Worm (Caenorhabditis elegans) whole organism, L2 larva: ENCODE data around the gene mrpl-55.
A peak's percentile ranks its signal among the peaks of the same experiment; 100 is the strongest.

Experiments used
- C34F6.9 ChIP-seq: fragments of 150-350 bp; optimal IDR thresholded peaks from 2 replicates; lab custom pipeline; 2014; ENCODE audit warnings: missing biosample characterization, missing genetic modification characterization
- F13H6.1 ChIP-seq: sonication (generic microtip); optimal IDR thresholded peaks from 2 replicates; lab custom pipeline; 2016; ENCODE audit warnings: missing genetic modification characterization, missing compliant biosample characterization
- R02D3.7 ChIP-seq: fragments of 150-350 bp; optimal IDR thresholded peaks from 2 replicates; lab custom pipeline; 2014; ENCODE audit warnings: missing biosample characterization, missing genetic modification characterization
- Y55F3AM.14 ChIP-seq: fragments of 200-800 bp; sonication (Bioruptor generic); optimal IDR thresholded peaks from 2 replicates; lab custom pipeline; 2018; ENCODE audit warnings: mild to moderate bottlenecking, missing genetic modification characterization, missing compliant biosample characterization
- ZK546.5 ChIP-seq: sonication (generic microtip); optimal IDR thresholded peaks from 2 replicates; lab custom pipeline; 2017; ENCODE audit warnings: missing biosample characterization, missing genetic modification characterization
- alr-1 ChIP-seq: fragments of 150-350 bp; optimal IDR thresholded peaks from 2 replicates; lab custom pipeline; 2014; ENCODE audit warnings: missing biosample characterization, missing genetic modification characterization
- aly-2 ChIP-seq: fragments of 150-350 bp; optimal IDR thresholded peaks from 2 replicates; lab custom pipeline; 2014; ENCODE audit warnings: missing biosample characterization, missing genetic modification characterization
- ama-1 ChIP-seq: fragments of 150-350 bp; optimal IDR thresholded peaks from 2 replicates; lab custom pipeline; 2018; ENCODE audit warnings: inconsistent platforms
- blmp-1 ChIP-seq: sonication (generic microtip); optimal IDR thresholded peaks from 2 replicates; lab custom pipeline; 2017; ENCODE audit warnings: missing genetic modification characterization, mild to moderate bottlenecking, missing compliant biosample characterization, antibody characterized with exemption, moderate library complexity; ENCODE audit not compliant: insufficient read depth
- ceh-16 ChIP-seq: fragments of 150-350 bp; optimal IDR thresholded peaks from 2 replicates; lab custom pipeline; 2014; ENCODE audit warnings: missing biosample characterization, missing genetic modification characterization
- ceh-82 ChIP-seq: fragments of 150-350 bp; optimal IDR thresholded peaks from 2 replicates; lab custom pipeline; 2014; ENCODE audit warnings: missing biosample characterization, missing genetic modification characterization
- crh-2 ChIP-seq: sonication (generic microtip); optimal IDR thresholded peaks from 2 replicates; lab custom pipeline; 2017; ENCODE audit warnings: missing biosample characterization, missing genetic modification characterization
- dmd-4 ChIP-seq: sonication (generic microtip); optimal IDR thresholded peaks from 2 replicates; lab custom pipeline; 2017; ENCODE audit warnings: missing biosample characterization, missing genetic modification characterization
- egl-27 ChIP-seq: sonication (generic microtip); optimal IDR thresholded peaks from 3 replicates; lab custom pipeline; 2017; ENCODE audit warnings: missing biosample characterization, missing genetic modification reagents, missing genetic modification characterization
- elt-1 ChIP-seq: fragments of 150-350 bp; optimal IDR thresholded peaks from 2 replicates; lab custom pipeline; 2014; ENCODE audit warnings: missing biosample characterization, missing genetic modification characterization
- elt-3 ChIP-seq: sonication (generic microtip); optimal IDR thresholded peaks from 2 replicates; lab custom pipeline; 2017; ENCODE audit warnings: missing biosample characterization, missing genetic modification characterization
- fos-1 ChIP-seq: fragments of 150-350 bp; optimal IDR thresholded peaks from 2 replicates; lab custom pipeline; 2014; ENCODE audit warnings: missing biosample characterization, missing genetic modification characterization
- gmeb-1 ChIP-seq: fragments of 150-350 bp; optimal IDR thresholded peaks from 2 replicates; lab custom pipeline; 2014; ENCODE audit warnings: missing biosample characterization, missing genetic modification characterization
- lin-11 ChIP-seq: fragments of 150-350 bp; sonication (generic microtip); optimal IDR thresholded peaks from 2 replicates; lab custom pipeline; 2014; ENCODE audit warnings: missing biosample characterization, missing genetic modification characterization, inconsistent platforms, mixed read lengths
- lin-13 ChIP-seq: fragments of 150-350 bp; optimal IDR thresholded peaks from 2 replicates; lab custom pipeline; 2014; ENCODE audit warnings: missing biosample characterization, missing genetic modification reagents, missing genetic modification characterization
- lin-39 ChIP-seq: fragments of 150-350 bp; optimal IDR thresholded peaks from 2 replicates; lab custom pipeline; 2014; ENCODE audit warnings: missing biosample characterization, missing genetic modification reagents, missing genetic modification characterization
- lsy-2 ChIP-seq, 2 experiments: fragments of 150-350 bp in 1 of 2; sonication (generic microtip) in 1 of 2; optimal IDR thresholded peaks; 2 replicates each; lab custom pipeline; 2014 to 2017; ENCODE audit warnings: missing biosample characterization in 2 of 2, missing genetic modification characterization in 2 of 2
- mab-5 ChIP-seq: fragments of 150-350 bp; optimal IDR thresholded peaks from 2 replicates; lab custom pipeline; 2014; ENCODE audit warnings: missing biosample characterization, missing genetic modification characterization
- mbf-1 ChIP-seq: sonication (generic microtip); optimal IDR thresholded peaks from 2 replicates; lab custom pipeline; 2017; ENCODE audit warnings: missing biosample characterization, missing genetic modification characterization
- mdl-1 ChIP-seq, 2 experiments: fragments of 150-350 bp in 1 of 2; sonication (generic microtip) in 1 of 2; optimal IDR thresholded peaks; 2 replicates each; lab custom pipeline; 2017; ENCODE audit warnings: missing biosample characterization in 2 of 2, missing genetic modification characterization in 2 of 2
- nhr-10 ChIP-seq: sonication (generic microtip); optimal IDR thresholded peaks from 2 replicates; lab custom pipeline; 2017; ENCODE audit warnings: missing biosample characterization, missing genetic modification characterization
- nhr-11 ChIP-seq: fragments of 150-350 bp; optimal IDR thresholded peaks from 2 replicates; lab custom pipeline; 2014; ENCODE audit warnings: missing biosample characterization, missing genetic modification characterization
- nhr-12 ChIP-seq: fragments of 150-350 bp; optimal IDR thresholded peaks from 2 replicates; lab custom pipeline; 2014; ENCODE audit warnings: missing biosample characterization, missing genetic modification characterization
- nhr-129 ChIP-seq: fragments of 150-350 bp; optimal IDR thresholded peaks from 2 replicates; lab custom pipeline; 2014; ENCODE audit warnings: missing biosample characterization, missing genetic modification characterization
- nhr-21 ChIP-seq: fragments of 150-350 bp; optimal IDR thresholded peaks from 2 replicates; lab custom pipeline; 2014; ENCODE audit warnings: missing biosample characterization, missing genetic modification characterization
- nhr-23 ChIP-seq: fragments of 150-350 bp; optimal IDR thresholded peaks from 2 replicates; lab custom pipeline; 2014; ENCODE audit warnings: missing biosample characterization, missing genetic modification reagents, missing genetic modification characterization
- nhr-237 ChIP-seq: fragments of 150-350 bp; optimal IDR thresholded peaks from 2 replicates; lab custom pipeline; 2014; ENCODE audit warnings: missing biosample characterization, missing genetic modification characterization
- nhr-25 ChIP-seq: fragments of 150-350 bp; sonication (generic microtip); optimal IDR thresholded peaks from 3 replicates; lab custom pipeline; 2014; ENCODE audit warnings: missing biosample characterization, missing genetic modification characterization
- nhr-6 ChIP-seq: fragments of 150-350 bp; optimal IDR thresholded peaks from 2 replicates; lab custom pipeline; 2014; ENCODE audit warnings: missing biosample characterization, missing genetic modification characterization
- nhr-77 ChIP-seq: fragments of 150-350 bp; optimal IDR thresholded peaks from 2 replicates; lab custom pipeline; 2014; ENCODE audit warnings: missing biosample characterization, missing genetic modification characterization
- peb-1 ChIP-seq: fragments of 150-350 bp; optimal IDR thresholded peaks from 2 replicates; lab custom pipeline; 2014; ENCODE audit warnings: missing biosample characterization, missing genetic modification characterization
- sem-4 ChIP-seq: fragments of 150-350 bp; optimal IDR thresholded peaks from 2 replicates; lab custom pipeline; 2014; ENCODE audit warnings: missing biosample characterization, missing genetic modification reagents, missing genetic modification characterization
- skn-1 ChIP-seq: sonication (generic microtip); optimal IDR thresholded peaks from 2 replicates; lab custom pipeline; 2017; ENCODE audit warnings: missing biosample characterization, missing genetic modification characterization
- sma-3 ChIP-seq: sonication (generic microtip); optimal IDR thresholded peaks from 2 replicates; lab custom pipeline; 2016; ENCODE audit warnings: missing genetic modification reagents, missing genetic modification characterization, missing compliant biosample characterization
- sma-9 ChIP-seq, 2 experiments: fragments of 150-350 bp in 1 of 2; sonication (generic microtip) in 1 of 2; optimal IDR thresholded peaks; 2 replicates each; lab custom pipeline; 2014 to 2016; ENCODE audit warnings: missing genetic modification characterization in 2 of 2, mild to moderate bottlenecking in 1 of 2, missing biosample characterization in 1 of 2, missing compliant biosample characterization in 1 of 2, missing genetic modification reagents in 1 of 2, moderate library complexity in 1 of 2
- snpc-4 ChIP-seq: fragments of 150-350 bp; optimal IDR thresholded peaks from 2 replicates; lab custom pipeline; 2014; ENCODE audit warnings: missing biosample characterization, missing genetic modification characterization
- unc-39 ChIP-seq: fragments of 150-350 bp; optimal IDR thresholded peaks from 2 replicates; lab custom pipeline; 2014; ENCODE audit warnings: missing biosample characterization, missing genetic modification characterization
- unc-55 ChIP-seq: fragments of 150-350 bp; sonication (generic microtip); optimal IDR thresholded peaks from 3 replicates; lab custom pipeline; 2014; ENCODE audit warnings: missing biosample characterization, missing genetic modification reagents, missing genetic modification characterization
- unc-62 ChIP-seq: fragments of 150-350 bp; optimal IDR thresholded peaks from 2 replicates; lab custom pipeline; 2014; ENCODE audit warnings: missing biosample characterization, missing genetic modification reagents, missing genetic modification characterization
- zag-1 ChIP-seq: fragments of 150-350 bp; optimal IDR thresholded peaks from 2 replicates; lab custom pipeline; 2014; ENCODE audit warnings: missing biosample characterization, missing genetic modification characterization
- ztf-1 ChIP-seq: fragments of 200-800 bp; sonication (Bioruptor generic); conservative IDR thresholded peaks from 2 replicates; pipeline ENCODE4 v1.3.6; 2022; ENCODE audit warnings: missing genetic modification characterization, missing compliant biosample characterization
- ztf-11 ChIP-seq: sonication (generic microtip); optimal IDR thresholded peaks from 2 replicates; lab custom pipeline; 2017; ENCODE audit warnings: missing biosample characterization, missing genetic modification characterization
- ztf-4 ChIP-seq: fragments of 150-350 bp; optimal IDR thresholded peaks from 2 replicates; lab custom pipeline; 2014; ENCODE audit warnings: missing biosample characterization, missing genetic modification characterization

Gene mrpl-55

DNA sequence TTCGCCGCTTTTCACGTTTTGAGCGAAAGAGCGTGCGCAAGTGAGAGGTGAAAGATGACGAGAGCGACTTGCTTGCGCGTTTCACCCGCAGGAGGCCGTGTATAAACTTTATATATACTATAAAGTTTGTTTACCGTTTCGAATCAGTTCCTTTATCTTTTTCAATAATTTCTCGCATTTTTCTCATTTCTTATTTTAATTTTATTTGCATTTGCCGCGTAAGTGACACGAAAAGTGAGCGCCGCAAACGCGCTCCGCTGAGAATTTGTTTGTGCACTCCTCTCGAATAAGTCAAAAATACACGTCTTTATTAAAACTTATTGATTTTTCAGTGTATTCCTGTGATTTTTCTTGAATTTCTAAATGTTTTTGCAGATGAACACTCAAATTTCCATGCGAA lies at the start of gene mrpl-55:
TSS of gene mrpl-55 (plus strand) at position 364 of the 400 bp plus-strand sequence.
- peak; percentile 77 for TF ChIP-seq ztf-4 (tag; lab: Kevin White, UChicago)
- TF ChIP-seq snpc-4: peak; percentile 81
- peak; percentile 35 for TF ChIP-seq R02D3.7 (tag; lab: Kevin White, UChicago)
- TF ChIP-seq skn-1 (tag; lab: Kevin White, UChicago): no peak
- TF ChIP-seq F13H6.1 (tag; lab: Kevin White, UChicago): peak; percentile 73
- peak; percentile 93 for TF ChIP-seq C34F6.9 (tag; lab: Kevin White, UChicago)
- TF ChIP-seq crh-2 (tag; lab: Kevin White, UChicago): peak; percentile 95
- TF ChIP-seq nhr-11 (tag; lab: Kevin White, UChicago): no peak
- TF ChIP-seq gmeb-1: peak; percentile 96
- TF ChIP-seq Y55F3AM.14 (GFP tag; lab: Kevin White, UChicago): no peak
- no peak for TF ChIP-seq dmd-4
- TF ChIP-seq peb-1 (tag; lab: Kevin White, UChicago): no peak
- no peak for TF ChIP-seq lin-39 (tag; lab: Kevin White, UChicago)
- TF ChIP-seq unc-62 (GFP tag; lab: Kevin White, UChicago): no peak
- no peak for TF ChIP-seq ceh-82 (tag; lab: Kevin White, UChicago)
- peak; percentile 81 for TF ChIP-seq fos-1
- peak; percentile 42 for TF ChIP-seq alr-1 (tag; lab: Kevin White, UChicago)
- TF ChIP-seq ZK546.5 (tag; lab: Kevin White, UChicago): peak; percentile 27
- no peak for TF ChIP-seq aly-2 (tag; lab: Kevin White, UChicago)
- peak; percentile 1 for TF ChIP-seq blmp-1 (tag; lab: Kevin White, UChicago)
- TF ChIP-seq nhr-6: peak; percentile 71
- no peak for TF ChIP-seq nhr-10 (tag; lab: Kevin White, UChicago)
- TF ChIP-seq unc-39 (tag; lab: Kevin White, UChicago): no peak
- TF ChIP-seq nhr-25 (tag; lab: Kevin White, UChicago): peak; percentile 71
- no peak for TF ChIP-seq ztf-11 (tag; lab: Kevin White, UChicago)
- TF ChIP-seq mbf-1 (tag; lab: Kevin White, UChicago): no peak
- TF ChIP-seq ama-1 (lab: Kevin White, UChicago): peak; percentile 12
- TF ChIP-seq nhr-77 (tag; lab: Kevin White, UChicago): peak; percentile 56
- no peak for TF ChIP-seq elt-1 (tag; lab: Kevin White, UChicago)
- TF ChIP-seq egl-27 (tag; lab: Kevin White, UChicago): peak; percentile 51
- TF ChIP-seq nhr-237 (tag; lab: Kevin White, UChicago): no peak
- TF ChIP-seq ztf-1 (GFP tag; lab: Robert Waterston, UW): no peak
- peak; percentile 78 to 94 for TF ChIP-seq lsy-2 (tag; optimal IDR thresholded peaks at IDR 0.05; lab: Kevin White, UChicago)
- peak; percentile 94 for TF ChIP-seq lin-13
- TF ChIP-seq mdl-1 (tag; optimal IDR thresholded peaks at IDR 0.05; lab: Kevin White, UChicago): peak in 1 of 2 experiments; percentile 30
- TF ChIP-seq nhr-23 (tag; lab: Kevin White, UChicago): no peak
- TF ChIP-seq nhr-21 (tag; lab: Kevin White, UChicago): peak; percentile 88
- peak; percentile 39 for TF ChIP-seq zag-1 (tag; lab: Kevin White, UChicago)
- TF ChIP-seq sma-3 (GFP tag; lab: Kevin White, UChicago): peak; percentile 94
- peak; percentile 76 for TF ChIP-seq sma-9 (GFP tag; optimal IDR thresholded peaks at IDR 0.05; lab: Kevin White, UChicago)
- TF ChIP-seq sma-9 (tag; optimal IDR thresholded peaks at IDR 0.05; lab: Kevin White, UChicago): no peak
- TF ChIP-seq unc-55 (GFP tag; lab: Kevin White, UChicago): peak; percentile 96
- no peak for TF ChIP-seq elt-3
- TF ChIP-seq sem-4 (tag; lab: Kevin White, UChicago): peak; percentile 75
- peak; percentile 14 for TF ChIP-seq mab-5
- peak; percentile 77 for TF ChIP-seq nhr-129
- TF ChIP-seq nhr-12 (tag; lab: Kevin White, UChicago): no peak
- TF ChIP-seq lin-11 (tag; lab: Kevin White, UChicago): peak; percentile 44
- TF ChIP-seq ceh-16 (tag; lab: Kevin White, UChicago): peak; percentile 74
